Worm (Caenorhabditis elegans) whole organism, L4 larva: ENCODE measurements around the gene pafo-1.

ENCODE experiments used
- D1046.2 ChIP-seq: fragments of 200-800 bp; sonication (Bioruptor generic); IDR thresholded peaks from 2 replicates; pipeline ENCODE4 v1.3.6; 2022; ENCODE audit warnings: missing genetic modification characterization, missing compliant biosample characterization
- F10B5.3 ChIP-seq: sonication (generic microtip); optimal IDR thresholded peaks from 2 replicates; lab custom pipeline; 2016; ENCODE audit warnings: mild to moderate bottlenecking, missing genetic modification characterization, missing compliant biosample characterization
- F37D6.2 ChIP-seq: sonication (generic microtip); optimal IDR thresholded peaks from 2 replicates; lab custom pipeline; 2016; ENCODE audit warnings: mild to moderate bottlenecking, missing genetic modification characterization, missing compliant biosample characterization
- F44E2.7 ChIP-seq: fragments of 200-800 bp; sonication (Bioruptor generic); IDR thresholded peaks from 2 replicates; pipeline ENCODE4 v2.1.2; 2022; ENCODE audit warnings: missing genetic modification characterization, missing compliant biosample characterization
- F49E8.2 ChIP-seq: sonication (generic microtip); optimal IDR thresholded peaks from 2 replicates; lab custom pipeline; 2016; ENCODE audit warnings: missing compliant biosample characterization, mild to moderate bottlenecking, missing genetic modification characterization, borderline replicate concordance
- R02D3.7 ChIP-seq: fragments of 150-350 bp; sonication (generic microtip); optimal IDR thresholded peaks from 3 replicates; lab custom pipeline; 2014; ENCODE audit warnings: missing biosample characterization, missing genetic modification characterization
- Y48G9A.11 ChIP-seq: fragments of 200-800 bp; sonication (Bioruptor generic); IDR thresholded peaks from 2 replicates; pipeline ENCODE4 v1.3.6; 2022; ENCODE audit warnings: missing genetic modification reagents, missing genetic modification characterization, missing compliant biosample characterization
- Y5F2A.4 ChIP-seq: fragments of 200-800 bp; sonication (Bioruptor generic); optimal IDR thresholded peaks from 2 replicates; lab custom pipeline; 2018; ENCODE audit warnings: mild to moderate bottlenecking, missing genetic modification characterization, missing compliant biosample characterization
- ZK337.2 ChIP-seq: fragments of 200-800 bp; sonication (Bioruptor generic); IDR thresholded peaks from 2 replicates; pipeline ENCODE4 v1.3.6; 2022; ENCODE audit warnings: missing genetic modification reagents, missing genetic modification characterization, missing compliant biosample characterization
- ZK546.5 ChIP-seq, 2 experiments: sonication (generic microtip); optimal IDR thresholded peaks; 2 replicates each; lab custom pipeline; 2017; ENCODE audit warnings: missing biosample characterization in 2 of 2, missing genetic modification characterization in 2 of 2
- aha-1 ChIP-seq: fragments of 150-350 bp; peaks from one replicate; lab custom pipeline; 2014; ENCODE audit warnings: missing biosample characterization, missing genetic modification characterization
- ama-1 ChIP-seq: fragments of 150-350 bp; optimal IDR thresholded peaks from 2 replicates; lab custom pipeline; 2014; ENCODE audit warnings: inconsistent platforms, mixed read lengths
- ceh-20 ChIP-seq: fragments of 200-800 bp; sonication (Bioruptor generic); IDR thresholded peaks from 2 replicates; pipeline ENCODE4 v1.3.6; 2022; ENCODE audit warnings: missing genetic modification reagents, missing genetic modification characterization, missing compliant biosample characterization
- daf-16 ChIP-seq, 3 experiments: sonication (generic microtip); optimal IDR thresholded peaks; 2 replicates each; lab custom pipeline; 2016 to 2017; ENCODE audit warnings: missing genetic modification characterization in 3 of 3, missing genetic modification reagents in 3 of 3, mild to moderate bottlenecking in 2 of 3, missing compliant biosample characterization in 2 of 3, missing biosample characterization in 1 of 3, moderate library complexity in 1 of 3
- daf-8 ChIP-seq: fragments of 200-800 bp; sonication (Bioruptor generic); IDR thresholded peaks from 2 replicates; pipeline ENCODE4 v1.3.6; 2022; ENCODE audit warnings: missing genetic modification characterization, missing compliant biosample characterization
- dmd-6 ChIP-seq: fragments of 200-800 bp; sonication (Bioruptor generic); IDR thresholded peaks from 2 replicates; pipeline ENCODE4 v1.3.6; 2022; ENCODE audit warnings: missing genetic modification reagents, missing genetic modification characterization, missing compliant biosample characterization
- duxl-1 ChIP-seq: sonication (generic microtip); optimal IDR thresholded peaks from 2 replicates; lab custom pipeline; 2016; ENCODE audit warnings: mild to moderate bottlenecking, missing genetic modification characterization, moderate library complexity, missing compliant biosample characterization; ENCODE audit not compliant: poor library complexity
- egl-27 ChIP-seq: sonication (generic microtip); optimal IDR thresholded peaks from 3 replicates; lab custom pipeline; 2017; ENCODE audit warnings: missing biosample characterization, missing genetic modification reagents, missing genetic modification characterization
- fos-1 ChIP-seq: fragments of 150-350 bp; optimal IDR thresholded peaks from 2 replicates; lab custom pipeline; 2014; ENCODE audit warnings: missing biosample characterization, missing genetic modification characterization
- hlh-11 ChIP-seq: fragments of 200-800 bp; sonication (Bioruptor generic); optimal IDR thresholded peaks from 2 replicates; lab custom pipeline; 2018; ENCODE audit warnings: mild to moderate bottlenecking, missing genetic modification characterization, missing compliant biosample characterization
- hlh-30 ChIP-seq: sonication (generic microtip); optimal IDR thresholded peaks from 2 replicates; lab custom pipeline; 2017; ENCODE audit warnings: antibody characterized with exemption, mild to moderate bottlenecking, missing genetic modification characterization, missing compliant biosample characterization; ENCODE audit not compliant: insufficient read depth
- hmg-1.1 ChIP-seq: fragments of 200-800 bp; sonication (Bioruptor generic); IDR thresholded peaks from 2 replicates; pipeline ENCODE4 v1.3.6; 2022; ENCODE audit warnings: missing genetic modification reagents, missing genetic modification characterization, missing compliant biosample characterization
- lim-7 ChIP-seq: fragments of 200-800 bp; sonication (Bioruptor generic); IDR thresholded peaks from 2 replicates; pipeline ENCODE4 v1.3.6; 2022; ENCODE audit warnings: missing genetic modification characterization, missing compliant biosample characterization
- lin-1 ChIP-seq: fragments of 200-800 bp; sonication (Bioruptor generic); IDR thresholded peaks from 2 replicates; pipeline ENCODE4 v1.3.6; 2022; ENCODE audit warnings: missing genetic modification reagents, missing genetic modification characterization, missing compliant biosample characterization
- lin-29 ChIP-seq: fragments of 200-800 bp; sonication (Bioruptor generic); IDR thresholded peaks from 2 replicates; pipeline ENCODE4 v1.3.6; 2022; ENCODE audit warnings: missing genetic modification reagents, missing genetic modification characterization, missing compliant biosample characterization
- lin-38 ChIP-seq: fragments of 200-800 bp; sonication (Bioruptor generic); IDR thresholded peaks from 2 replicates; pipeline ENCODE4 v1.3.6; 2022; ENCODE audit warnings: missing genetic modification reagents, missing genetic modification characterization, missing compliant biosample characterization
- lir-3 ChIP-seq: sonication (generic microtip); optimal IDR thresholded peaks from 2 replicates; lab custom pipeline; 2016; ENCODE audit warnings: mild to moderate bottlenecking, missing genetic modification characterization, missing compliant biosample characterization
- lsy-2 ChIP-seq, 2 experiments: fragments of 150-350 bp in 1 of 2; sonication (generic microtip) in 1 of 2; optimal IDR thresholded peaks; 2 replicates each; lab custom pipeline; 2014 to 2017; ENCODE audit warnings: missing biosample characterization in 2 of 2, missing genetic modification characterization in 2 of 2
- mdl-1 ChIP-seq, 2 experiments: fragments of 150-350 bp in 1 of 2; sonication (generic microtip) in 1 of 2; optimal IDR thresholded peaks; 2 replicates each; lab custom pipeline; 2014 to 2017; ENCODE audit warnings: missing biosample characterization in 2 of 2, missing genetic modification characterization in 2 of 2
- mep-1 ChIP-seq: fragments of 150-350 bp; sonication (generic microtip); optimal IDR thresholded peaks from 3 replicates; lab custom pipeline; 2014; ENCODE audit warnings: missing biosample characterization, missing genetic modification characterization
- mes-2 ChIP-seq: sonication (generic microtip); optimal IDR thresholded peaks from 2 replicates; lab custom pipeline; 2016; ENCODE audit warnings: missing genotype, mild to moderate bottlenecking, missing genetic modification characterization, missing compliant biosample characterization; ENCODE audit not compliant: poor library complexity, severe bottlenecking
- nhr-25 ChIP-seq: sonication (generic microtip); optimal IDR thresholded peaks from 2 replicates; lab custom pipeline; 2017; ENCODE audit warnings: missing genetic modification characterization, mild to moderate bottlenecking, missing compliant biosample characterization, antibody characterized with exemption, moderate library complexity, borderline replicate concordance; ENCODE audit not compliant: insufficient read depth
- nhr-28 ChIP-seq: fragments of 150-350 bp; optimal IDR thresholded peaks from 2 replicates; lab custom pipeline; 2014; ENCODE audit warnings: missing biosample characterization, missing genetic modification characterization
- nhr-48 ChIP-seq: sonication (generic microtip); optimal IDR thresholded peaks from 2 replicates; lab custom pipeline; 2016; ENCODE audit warnings: mild to moderate bottlenecking, missing genetic modification characterization, missing compliant biosample characterization
- nhr-76 ChIP-seq: fragments of 150-350 bp; optimal IDR thresholded peaks from 2 replicates; lab custom pipeline; 2014; ENCODE audit warnings: missing biosample characterization, missing genetic modification characterization
- pha-4 ChIP-seq, 2 experiments: fragments of 150-350 bp in 1 of 2; fragments of 200-800 bp in 1 of 2; sonication (Bioruptor generic) in 1 of 2; IDR thresholded peaks in 1 of 2; optimal IDR thresholded peaks in 1 of 2; 2 replicates each; pipeline versions ENCODE4 v1.3.6 to Lab custom; 2014 to 2022; ENCODE audit warnings: missing genetic modification characterization in 2 of 2, missing genetic modification reagents in 2 of 2, missing biosample characterization in 1 of 2, missing compliant biosample characterization in 1 of 2
- rbr-2 ChIP-seq: sonication (generic microtip); optimal IDR thresholded peaks from 2 replicates; lab custom pipeline; 2016; ENCODE audit warnings: missing genotype, missing genetic modification characterization, missing compliant biosample characterization
- spr-1 ChIP-seq: sonication (generic microtip); optimal IDR thresholded peaks from 2 replicates; lab custom pipeline; 2016; ENCODE audit warnings: mild to moderate bottlenecking, missing genetic modification characterization, missing compliant biosample characterization
- unc-39 ChIP-seq: sonication (generic microtip); optimal IDR thresholded peaks from 2 replicates; lab custom pipeline; 2017; ENCODE audit warnings: missing biosample characterization, missing genetic modification characterization
- unc-62 ChIP-seq, 3 experiments: fragments of 150-350 bp in 1 of 3; sonication (generic microtip); optimal IDR thresholded peaks in 2 of 3; peaks in 1 of 3; 1 replicate in 1 of 3; 2 replicates in 2 of 3; lab custom pipeline; 2014 to 2017; ENCODE audit warnings: missing biosample characterization in 3 of 3, missing genetic modification characterization in 3 of 3, missing genetic modification reagents in 3 of 3, missing genotype in 1 of 3
- vab-7 ChIP-seq: fragments of 200-800 bp; sonication (Bioruptor generic); IDR thresholded peaks from 2 replicates; pipeline ENCODE4 v1.3.6; 2022; ENCODE audit warnings: missing genetic modification reagents, missing genetic modification characterization, missing compliant biosample characterization
- zag-1 ChIP-seq: fragments of 150-350 bp; optimal IDR thresholded peaks from 2 replicates; lab custom pipeline; 2014; ENCODE audit warnings: missing biosample characterization, missing genetic modification characterization
- zfp-2 ChIP-seq: sonication (generic microtip); optimal IDR thresholded peaks from 2 replicates; lab custom pipeline; 2016; ENCODE audit warnings: mild to moderate bottlenecking, missing genetic modification characterization, missing compliant biosample characterization
- ztf-11 ChIP-seq: fragments of 150-350 bp; optimal IDR thresholded peaks from 2 replicates; lab custom pipeline; 2014; ENCODE audit warnings: missing biosample characterization, missing genetic modification characterization
- ztf-7 ChIP-seq: fragments of 150-350 bp; optimal IDR thresholded peaks from 2 replicates; lab custom pipeline; 2014; ENCODE audit warnings: missing biosample characterization, missing genetic modification characterization

The pafo-1 gene

ce11 chrV:11529541-11529940, 8.0 kb downstream of the pafo-1 start:
- no peak for TF ChIP-seq pha-4 (GFP tag; IDR thresholded peaks at IDR 0.05; lab: Robert Waterston, UW)
- TF ChIP-seq pha-4 (tag; optimal IDR thresholded peaks at IDR 0.05; lab: Kevin White, UChicago) = peak; percentile 71
- TF ChIP-seq aha-1 (tag; lab: Kevin White, UChicago) = peak; percentile 64
- no peak for TF ChIP-seq lir-3

- TF ChIP-seq aha-1 (tag; lab: Kevin White, UChicago) (no peak), lin-29 (GFP tag; lab: Robert Waterston, UW) (peak; percentile 50; the same call in 1 of the 2 replicates), ZK546.5 (tag; optimal IDR thresholded peaks at IDR 0.05; lab: Kevin White, UChicago) (no peak), R02D3.7 (tag; lab: Kevin White, UChicago) (no peak), unc-39 (tag; lab: Kevin White, UChicago) (no peak), mdl-1 (tag; optimal IDR thresholded peaks at IDR 0.05; lab: Kevin White, UChicago) (peak in 1 of 2 experiments; percentile 7), nhr-28 (tag; lab: Kevin White, UChicago) (peak; percentile 51), F44E2.7 (no peak), mes-2 (peak; percentile 3), hlh-11 (tag; lab: Kevin White, UChicago) (peak; percentile 38), pha-4 (GFP tag; IDR thresholded peaks at IDR 0.05; lab: Robert Waterston, UW) (no peak), pha-4 (tag; optimal IDR thresholded peaks at IDR 0.05; lab: Kevin White, UChicago) (no peak), lin-38 (GFP tag; lab: Robert Waterston, UW) (0 out of 2 replicates have a peak, but pooled peaks have one; percentile 27), nhr-25 (tag; lab: Kevin White, UChicago) (peak; percentile 87), daf-8 (GFP tag; lab: Robert Waterston, UW) (no peak), F10B5.3 (tag; lab: Kevin White, UChicago) (no peak), ztf-11 (tag; lab: Kevin White, UChicago) (no peak), Y48G9A.11 (GFP tag; lab: Robert Waterston, UW) (no peak), hlh-30 (tag; lab: Kevin White, UChicago) (peak; percentile 82), dmd-6 (GFP tag; lab: Robert Waterston, UW) (peak; percentile 31), hmg-1.1 (GFP tag; lab: Robert Waterston, UW) (no peak), lim-7 (no peak), lsy-2 (tag; optimal IDR thresholded peaks at IDR 0.05; lab: Kevin White, UChicago) (peak; percentile 14 to 59), Y5F2A.4 (GFP tag; lab: Kevin White, UChicago) (no peak), ztf-7 (tag; lab: Kevin White, UChicago) (no peak), ceh-20 (0 out of 2 replicates have a peak, but pooled peaks have one; percentile 10), daf-16 (GFP tag; optimal IDR thresholded peaks at IDR 0.05; lab: Kevin White, UChicago) (no peak), daf-16 (tag; optimal IDR thresholded peaks at IDR 0.05; lab: Kevin White, UChicago) (no peak), mep-1 (peak; percentile 50), unc-62 (GFP tag; optimal IDR thresholded peaks at IDR 0.05 in 1 of 2; lab: Kevin White, UChicago) (peak in 1 of 2 experiments; percentile 48), unc-62 (tag; optimal IDR thresholded peaks at IDR 0.05; lab: Kevin White, UChicago) (no peak)
These were observed 9.6 kb downstream of the pafo-1 start for ce11 chrV:11531100-11531499.

- TF ChIP-seq duxl-1 (tag; lab: Kevin White, UChicago) (no peak), Y48G9A.11 (GFP tag; lab: Robert Waterston, UW) (no peak), lin-29 (GFP tag; lab: Robert Waterston, UW) (0 out of 2 replicates have a peak, but pooled peaks have one; percentile 29), nhr-48 (tag; lab: Kevin White, UChicago) (peak; percentile 89), lsy-2 (tag; optimal IDR thresholded peaks at IDR 0.05; lab: Kevin White, UChicago) (peak; percentile 63 to 77), lin-1 (peak; percentile 64), ama-1 (lab: Kevin White, UChicago) (no peak), F37D6.2 (no peak), ceh-20 (peak; percentile 59; the same call in 1 of the 2 replicates), zag-1 (tag; lab: Kevin White, UChicago) (no peak), rbr-2 (tag; lab: Kevin White, UChicago) (peak; percentile 49), zfp-2 (tag; lab: Kevin White, UChicago) (peak; percentile 26), fos-1 (tag; lab: Kevin White, UChicago) (no peak), nhr-76 (tag; lab: Kevin White, UChicago) (no peak), spr-1 (tag; lab: Kevin White, UChicago) (peak; percentile 42), ZK337.2 (GFP tag; lab: Robert Waterston, UW) (no peak), F49E8.2 (no peak), D1046.2 (no peak), egl-27 (no peak), vab-7 (GFP tag; lab: Robert Waterston, UW) (no peak)
These were observed 10.5 kb downstream of the pafo-1 start for ce11 chrV:11531831-11532534.
